Worm (Caenorhabditis elegans) whole organism, L1 larva: Measurements from ENCODE around the gene irk-3.

Experiments
- F16B12.6 ChIP-seq: fragments of 150-350 bp; optimal IDR thresholded peaks from 2 replicates; lab custom pipeline; 2014; ENCODE audit warnings: missing biosample characterization, missing genetic modification characterization
- aha-1 ChIP-seq: fragments of 150-350 bp; optimal IDR thresholded peaks from 2 replicates; lab custom pipeline; 2014; ENCODE audit warnings: missing biosample characterization, missing genetic modification characterization
- alr-1 ChIP-seq: fragments of 200-800 bp; sonication (Bioruptor generic); optimal IDR thresholded peaks from 2 replicates; lab custom pipeline; 2018; ENCODE audit warnings: borderline replicate concordance, mild to moderate bottlenecking, missing genetic modification characterization, missing compliant biosample characterization
- blmp-1 ChIP-seq: fragments of 150-350 bp; optimal IDR thresholded peaks from 2 replicates; lab custom pipeline; 2014; ENCODE audit warnings: missing biosample characterization, missing genetic modification characterization
- ceh-63 ChIP-seq: fragments of 200-800 bp; sonication (Bioruptor generic); optimal IDR thresholded peaks from 2 replicates; lab custom pipeline; 2018; ENCODE audit warnings: mild to moderate bottlenecking, missing genetic modification characterization, missing compliant biosample characterization
- ceh-8 ChIP-seq: fragments of 200-800 bp; sonication (Bioruptor generic); optimal IDR thresholded peaks from 2 replicates; lab custom pipeline; 2018; ENCODE audit warnings: mild to moderate bottlenecking, missing genetic modification characterization, moderate library complexity, missing compliant biosample characterization
- ceh-82 ChIP-seq, 3 experiments: fragments of 150-350 bp in 1 of 3; sonication (generic microtip) in 2 of 3; optimal IDR thresholded peaks; 2 replicates each; lab custom pipeline; 2014 to 2017; ENCODE audit warnings: missing biosample characterization in 3 of 3, missing genetic modification characterization in 3 of 3
- ces-1 ChIP-seq: fragments of 150-350 bp; optimal IDR thresholded peaks from 2 replicates; lab custom pipeline; 2014; ENCODE audit warnings: missing biosample characterization, missing genetic modification reagents, missing genetic modification characterization
- efl-1 ChIP-seq, 4 experiments: fragments of 150-350 bp; optimal IDR thresholded peaks in 3 of 4; peaks in 1 of 4; 1 replicate in 1 of 4; 2 replicates in 3 of 4; lab custom pipeline; 2014; ENCODE audit warnings: missing biosample characterization in 2 of 4, missing genetic modification characterization in 2 of 4, missing genetic modification reagents in 2 of 4
- fkh-10 ChIP-seq: sonication (generic microtip); optimal IDR thresholded peaks from 2 replicates; lab custom pipeline; 2017; ENCODE audit warnings: missing biosample characterization, missing genetic modification reagents, missing genetic modification characterization
- fkh-4 ChIP-seq: sonication (generic microtip); optimal IDR thresholded peaks from 2 replicates; lab custom pipeline; 2016; ENCODE audit warnings: missing compliant biosample characterization, missing genetic modification characterization, borderline replicate concordance
- fos-1 ChIP-seq: fragments of 150-350 bp; optimal IDR thresholded peaks from 2 replicates; lab custom pipeline; 2014; ENCODE audit warnings: missing biosample characterization, missing genetic modification characterization
- grh-1 ChIP-seq: fragments of 200-800 bp; sonication (Bioruptor generic); IDR thresholded peaks from 2 replicates; pipeline ENCODE4 v1.3.6; 2022; ENCODE audit warnings: missing genetic modification reagents, missing genetic modification characterization, missing compliant biosample characterization
- hlh-4 ChIP-seq: sonication (generic microtip); optimal IDR thresholded peaks from 2 replicates; lab custom pipeline; 2016; ENCODE audit warnings: mild to moderate bottlenecking, missing genetic modification characterization, missing compliant biosample characterization
- lin-13 ChIP-seq: fragments of 150-350 bp; optimal IDR thresholded peaks from 2 replicates; lab custom pipeline; 2014; ENCODE audit warnings: missing biosample characterization, missing genetic modification reagents, missing genetic modification characterization
- lin-14 ChIP-seq: fragments of 200-800 bp; sonication (Bioruptor generic); optimal IDR thresholded peaks from 2 replicates; lab custom pipeline; 2018; ENCODE audit warnings: mild to moderate bottlenecking, missing genetic modification characterization, moderate library complexity, missing compliant biosample characterization
- lin-35 ChIP-seq, 2 experiments: fragments of 150-350 bp; optimal IDR thresholded peaks; 2 replicates each; lab custom pipeline; 2014; ENCODE audit warnings: missing biosample characterization in 2 of 2, missing genetic modification characterization in 2 of 2, missing genetic modification reagents in 2 of 2
- lin-39 ChIP-seq: fragments of 150-350 bp; optimal IDR thresholded peaks from 2 replicates; lab custom pipeline; 2014; ENCODE audit warnings: missing biosample characterization, missing genetic modification reagents, missing genetic modification characterization
- lsy-2 ChIP-seq, 2 experiments: fragments of 150-350 bp; optimal IDR thresholded peaks; 2 replicates each; lab custom pipeline; 2014; ENCODE audit warnings: missing biosample characterization in 2 of 2, missing genetic modification characterization in 2 of 2
- mdl-1 ChIP-seq, 2 experiments: fragments of 150-350 bp; optimal IDR thresholded peaks; 2 replicates each; lab custom pipeline; 2014 to 2017; ENCODE audit warnings: missing biosample characterization in 2 of 2, missing genetic modification characterization in 2 of 2, inconsistent platforms in 1 of 2
- mep-1 ChIP-seq: fragments of 150-350 bp; optimal IDR thresholded peaks from 2 replicates; lab custom pipeline; 2014; ENCODE audit warnings: missing biosample characterization, missing genetic modification characterization
- nhr-12 ChIP-seq: sonication (generic microtip); optimal IDR thresholded peaks from 2 replicates; lab custom pipeline; 2017; ENCODE audit warnings: missing biosample characterization, missing genetic modification characterization
- nhr-19 ChIP-seq: fragments of 200-800 bp; sonication (Bioruptor generic); conservative IDR thresholded peaks from 2 replicates; pipeline ENCODE4 v1.3.6; 2022; ENCODE audit warnings: missing genetic modification characterization, missing compliant biosample characterization
- nhr-20 ChIP-seq: sonication (generic microtip); optimal IDR thresholded peaks from 2 replicates; lab custom pipeline; 2016; ENCODE audit warnings: mild to moderate bottlenecking, missing genetic modification characterization, missing compliant biosample characterization
- nhr-47 ChIP-seq: sonication (generic microtip); optimal IDR thresholded peaks from 2 replicates; lab custom pipeline; 2016; ENCODE audit warnings: mild to moderate bottlenecking, missing genetic modification characterization, moderate library complexity, missing compliant biosample characterization
- nhr-71 ChIP-seq: sonication (generic microtip); optimal IDR thresholded peaks from 2 replicates; lab custom pipeline; 2016; ENCODE audit warnings: mild to moderate bottlenecking, missing genetic modification characterization, moderate library complexity, missing compliant biosample characterization
- nhr-77 ChIP-seq: fragments of 150-350 bp; optimal IDR thresholded peaks from 2 replicates; lab custom pipeline; 2014; ENCODE audit warnings: missing biosample characterization, missing genetic modification characterization
- nhr-84 ChIP-seq: sonication (generic microtip); optimal IDR thresholded peaks from 2 replicates; lab custom pipeline; 2017; ENCODE audit warnings: missing biosample characterization, missing genetic modification characterization
- nhr-85 ChIP-seq: sonication (generic microtip); peaks from one replicate; lab custom pipeline; 2016; ENCODE audit warnings: missing genetic modification characterization, inconsistent platforms, missing compliant biosample characterization
- nhr-90 ChIP-seq: sonication (generic microtip); optimal IDR thresholded peaks from 2 replicates; lab custom pipeline; 2016; ENCODE audit warnings: mild to moderate bottlenecking, missing genetic modification characterization, missing compliant biosample characterization; ENCODE audit not compliant: poor library complexity
- pag-3 ChIP-seq: sonication (generic microtip); optimal IDR thresholded peaks from 2 replicates; lab custom pipeline; 2017; ENCODE audit warnings: missing genetic modification characterization, mild to moderate bottlenecking, missing compliant biosample characterization, antibody characterized with exemption, borderline replicate concordance; ENCODE audit not compliant: insufficient read depth
- pax-3 ChIP-seq: fragments of 200-800 bp; sonication (Bioruptor generic); optimal IDR thresholded peaks from 2 replicates; lab custom pipeline; 2018; ENCODE audit warnings: mild to moderate bottlenecking, missing genetic modification characterization, moderate library complexity, missing compliant biosample characterization
- pqm-1 ChIP-seq: sonication (generic microtip); optimal IDR thresholded peaks from 3 replicates; lab custom pipeline; 2017; ENCODE audit warnings: missing biosample characterization, missing genetic modification characterization
- snpc-4 ChIP-seq: fragments of 150-350 bp; optimal IDR thresholded peaks from 2 replicates; lab custom pipeline; 2014; ENCODE audit warnings: missing biosample characterization, missing genetic modification characterization
- swsn-7 ChIP-seq: sonication (generic microtip); optimal IDR thresholded peaks from 2 replicates; lab custom pipeline; 2016; ENCODE audit warnings: missing genetic modification characterization, missing compliant biosample characterization
- unc-130 ChIP-seq: fragments of 150-350 bp; optimal IDR thresholded peaks from 2 replicates; lab custom pipeline; 2017; ENCODE audit warnings: missing biosample characterization, missing genetic modification characterization, inconsistent platforms
- unc-62 ChIP-seq: fragments of 150-350 bp; optimal IDR thresholded peaks from 2 replicates; lab custom pipeline; 2014; ENCODE audit warnings: missing biosample characterization, missing genetic modification reagents, missing genetic modification characterization
- vab-15 ChIP-seq: sonication (generic microtip); optimal IDR thresholded peaks from 2 replicates; lab custom pipeline; 2017; ENCODE audit warnings: missing genotype, mild to moderate bottlenecking, missing genetic modification characterization, missing compliant biosample characterization
- zip-4 ChIP-seq: fragments of 200-800 bp; sonication (Bioruptor generic); optimal IDR thresholded peaks from 2 replicates; lab custom pipeline; 2018; ENCODE audit warnings: mild to moderate bottlenecking, missing genetic modification characterization, moderate library complexity, missing compliant biosample characterization

Gene irk-3

ce11 chrX:14377169-14377568, 7.0 kb upstream of the irk-3 start, which contains the start of gene Y60A9A.1 (continued):
- no peak for TF ChIP-seq hlh-4
- no peak for TF ChIP-seq pax-3
- TF ChIP-seq ces-1 (GFP tag; lab: Kevin White, UChicago): no peak

ce11 chrX:14366081-14366480, 4.1 kb downstream of the irk-3 start:
- no peak for TF ChIP-seq nhr-19 (GFP tag; lab: Robert Waterston, UW)
- TF ChIP-seq ceh-63 (GFP tag; lab: Kevin White, UChicago): no peak
- TF ChIP-seq fkh-4 (tag; lab: Kevin White, UChicago): no peak
- no peak for TF ChIP-seq vab-15 (tag; lab: Kevin White, UChicago)
- no peak for TF ChIP-seq pqm-1 (tag; lab: Kevin White, UChicago)
- no peak for TF ChIP-seq lin-13 (GFP tag; lab: Kevin White, UChicago)
- TF ChIP-seq pax-3: no peak

DNA sequence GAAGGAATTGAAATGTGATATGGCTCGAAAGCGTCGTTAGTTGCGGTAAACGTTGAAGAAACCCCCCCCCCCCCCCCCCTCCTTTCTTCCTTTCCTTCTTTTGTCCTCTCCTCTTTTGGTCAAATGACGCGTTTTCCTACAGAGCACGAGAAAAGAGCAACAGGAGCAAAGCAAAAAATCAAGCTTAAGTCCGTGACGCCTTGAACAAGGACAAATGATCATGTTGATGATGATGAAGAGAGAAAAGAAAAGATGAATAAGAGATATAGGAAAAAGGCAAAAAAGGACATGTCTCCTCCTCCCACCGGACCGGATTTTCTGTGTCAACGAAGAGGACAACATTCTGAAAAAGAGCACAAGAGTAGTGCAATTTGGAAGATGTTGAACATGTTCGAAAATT, 10.6 kb downstream of the irk-3 start:
- TF ChIP-seq vab-15 (tag; lab: Kevin White, UChicago) (no peak), nhr-85 (tag; lab: Kevin White, UChicago) (no peak), fkh-10 (GFP tag; lab: Kevin White, UChicago) (peak; percentile 47), pag-3 (tag; lab: Kevin White, UChicago) (no peak), lin-14 (GFP tag; lab: Kevin White, UChicago) (peak; percentile 39)

DNA sequence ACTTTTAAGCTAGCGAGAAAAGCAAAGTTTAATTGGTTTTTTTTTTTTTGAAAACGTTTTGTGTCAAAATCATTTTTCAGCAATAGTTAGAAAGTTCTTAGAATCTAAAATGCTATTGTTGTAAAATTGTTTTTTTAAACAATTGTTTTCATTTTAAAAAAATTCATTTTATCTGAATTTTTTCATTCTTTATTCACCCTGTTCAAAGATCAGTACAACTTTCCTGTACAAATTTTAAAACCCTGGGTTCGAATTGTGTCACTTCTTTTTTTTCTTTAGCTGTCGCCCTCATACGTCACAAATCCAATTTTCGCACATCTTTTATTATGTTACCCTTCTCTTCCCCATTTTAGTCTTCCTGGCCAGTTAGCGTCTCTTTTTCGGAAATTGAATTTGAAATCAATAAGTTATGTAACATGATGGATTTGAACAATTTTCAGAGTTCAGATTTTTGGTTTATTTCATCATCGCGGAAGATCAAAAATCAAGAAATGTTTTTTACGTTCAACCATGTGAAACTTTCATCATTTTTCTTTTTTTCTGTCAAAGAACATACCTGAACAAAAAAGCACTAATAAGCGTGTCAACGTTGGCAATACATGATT, 13.4 kb downstream of the irk-3 start:
- TF ChIP-seq lsy-2 (tag; optimal IDR thresholded peaks at IDR 0.05; lab: Kevin White, UChicago) (peak; percentile 9 to 15), ceh-8 (GFP tag; lab: Kevin White, UChicago) (peak; percentile 47), lin-14 (GFP tag; lab: Kevin White, UChicago) (peak; percentile 91), nhr-71 (tag; lab: Kevin White, UChicago) (peak; percentile 60), blmp-1 (tag; lab: Kevin White, UChicago) (no peak), mep-1 (tag; lab: Kevin White, UChicago) (no peak), nhr-47 (peak; percentile 50), fkh-10 (GFP tag; lab: Kevin White, UChicago) (peak; percentile 98), swsn-7 (peak; percentile 28), ces-1 (GFP tag; lab: Kevin White, UChicago) (peak; percentile 98)

DNA sequence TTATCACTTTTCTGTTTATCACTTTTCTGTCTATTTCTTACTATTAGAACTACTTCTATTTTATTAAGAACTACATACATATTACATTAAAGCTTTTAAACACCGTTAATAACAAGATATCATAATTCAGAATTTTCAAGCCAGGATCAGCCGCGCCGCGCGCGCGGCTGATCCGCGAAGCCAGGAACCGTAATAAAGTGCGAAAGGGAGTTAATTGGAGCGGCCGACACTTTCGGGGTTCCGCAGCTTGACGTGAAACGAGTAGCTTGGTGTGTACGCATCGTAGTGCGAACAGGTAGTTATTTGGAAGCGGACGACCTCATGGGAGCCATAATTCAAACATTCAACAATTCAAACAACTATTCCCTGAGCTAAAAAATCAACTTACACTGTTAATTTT, 15.2 kb downstream of the irk-3 start:
- TF ChIP-seq mdl-1 (tag; optimal IDR thresholded peaks at IDR 0.05; lab: Kevin White, UChicago): no peak
- TF ChIP-seq alr-1 (tag; lab: Kevin White, UChicago): no peak
- no peak for TF ChIP-seq ceh-82 (tag; optimal IDR thresholded peaks at IDR 0.05; lab: Kevin White, UChicago)
- TF ChIP-seq efl-1 (optimal IDR thresholded peaks at IDR 0.05; lab: Kevin White, UChicago): no peak
- no peak for TF ChIP-seq efl-1 (GFP tag; optimal IDR thresholded peaks at IDR 0.05 in 1 of 2; lab: Kevin White, UChicago)
- TF ChIP-seq zip-4 (GFP tag; lab: Kevin White, UChicago): no peak
- TF ChIP-seq nhr-20 (tag; lab: Kevin White, UChicago): no peak
- TF ChIP-seq fkh-4 (tag; lab: Kevin White, UChicago): no peak
- no peak for TF ChIP-seq F16B12.6 (tag; lab: Kevin White, UChicago)

ce11 chrX:14349690-14350168, 20.5 kb downstream of the irk-3 start, which contains the start of gene wdr-5.2:
wdr-5.2 (plus strand) TSS chrX:14350118.
- no peak for TF ChIP-seq nhr-84
- no peak for TF ChIP-seq aha-1 (tag; lab: Kevin White, UChicago)
- TF ChIP-seq unc-130 (tag; lab: Kevin White, UChicago): no peak
- no peak for TF ChIP-seq nhr-77 (tag; lab: Kevin White, UChicago)
- TF ChIP-seq grh-1: no peak
- peak; percentile 31 for TF ChIP-seq fos-1
- no peak for TF ChIP-seq nhr-12 (tag; lab: Kevin White, UChicago)
- TF ChIP-seq lin-35 (GFP tag; optimal IDR thresholded peaks at IDR 0.05; lab: Kevin White, UChicago): peak; percentile 2 to 30
- TF ChIP-seq lin-39 (tag; lab: Kevin White, UChicago): no peak
- TF ChIP-seq nhr-90: no peak
- TF ChIP-seq snpc-4: no peak
- TF ChIP-seq zip-4 (GFP tag; lab: Kevin White, UChicago): no peak
- TF ChIP-seq blmp-1 (tag; lab: Kevin White, UChicago): no peak
- no peak for TF ChIP-seq ces-1 (GFP tag; lab: Kevin White, UChicago)
- TF ChIP-seq alr-1 (tag; lab: Kevin White, UChicago): no peak
- no peak for TF ChIP-seq unc-62 (GFP tag; lab: Kevin White, UChicago)
- no peak for TF ChIP-seq ceh-63 (GFP tag; lab: Kevin White, UChicago)
- peak; percentile 5 for TF ChIP-seq nhr-20 (tag; lab: Kevin White, UChicago)
- no peak for TF ChIP-seq swsn-7
